Fruit fly (Drosophila melanogaster) whole organism, embryonic: ENCODE results near the gene RpS14a.

Experiments used
- CG10565 ChIP-seq: fragments of 200-800 bp; sonication (Bioruptor generic); optimal IDR thresholded peaks from 3 replicates; lab custom pipeline; 2016; ENCODE audit warnings: missing biosample characterization, mild to moderate bottlenecking, missing genetic modification characterization
- CG12391 ChIP-seq: fragments of 200-800 bp; sonication (Bioruptor generic); optimal IDR thresholded peaks from 3 replicates; lab custom pipeline; 2018; ENCODE audit warnings: missing biosample characterization, mild to moderate bottlenecking, missing genetic modification characterization, moderate library complexity
- CG16813 ChIP-seq: fragments of 200-800 bp; sonication (Bioruptor generic); IDR thresholded peaks from 3 replicates; pipeline ENCODE4 v1.3.6; 2022; ENCODE audit warnings: missing biosample characterization, missing genetic modification characterization; ENCODE audit not compliant: partially characterized antibody
- CG17802 ChIP-seq: fragments of 200-800 bp; sonication (Bioruptor generic); optimal IDR thresholded peaks from 2 replicates; lab custom pipeline; 2018; ENCODE audit warnings: missing biosample characterization, mild to moderate bottlenecking, missing genetic modification characterization, moderate library complexity
- CG18619 ChIP-seq: fragments of 200-800 bp; sonication (Bioruptor generic); optimal IDR thresholded peaks from 3 replicates; lab custom pipeline; 2017; ENCODE audit warnings: missing biosample characterization, mild to moderate bottlenecking, missing genetic modification characterization
- CG2116 ChIP-seq: fragments of 200-800 bp; sonication (Bioruptor generic); optimal IDR thresholded peaks from 3 replicates; lab custom pipeline; 2018; ENCODE audit warnings: missing biosample characterization, mild to moderate bottlenecking, missing genetic modification characterization
- CG32532 ChIP-seq: fragments of 200-800 bp; sonication (Bioruptor generic); IDR thresholded peaks from 2 replicates; pipeline ENCODE4 v1.3.6; 2022; ENCODE audit warnings: missing biosample characterization, missing genetic modification characterization
- CG3726 ChIP-seq: fragments of 200-800 bp; sonication (Bioruptor generic); IDR thresholded peaks from 3 replicates; pipeline ENCODE4, ENCODE4 v1.3.6; 2022; ENCODE audit warnings: missing biosample characterization, missing genetic modification characterization
- CG3847 ChIP-seq: fragments of 200-800 bp; sonication (Bioruptor generic); IDR thresholded peaks from 2 replicates; pipeline ENCODE4 v1.3.6; 2022; ENCODE audit warnings: missing biosample characterization, missing genetic modification characterization
- CG42726 ChIP-seq: fragments of 200-800 bp; sonication (Bioruptor generic); IDR thresholded peaks from 2 replicates; pipeline ENCODE4 v1.3.6; 2022; ENCODE audit warnings: missing biosample characterization, missing genetic modification characterization; ENCODE audit not compliant: partially characterized antibody
- CG6683 ChIP-seq: fragments of 200-800 bp; sonication (Bioruptor generic); optimal IDR thresholded peaks from 2 replicates; lab custom pipeline; 2017; ENCODE audit warnings: missing biosample characterization, mild to moderate bottlenecking, missing genetic modification characterization, missing genetic modification reagents
- CG7357 ChIP-seq: fragments of 200-800 bp; sonication (Bioruptor generic); IDR thresholded peaks from 3 replicates; pipeline ENCODE4 v1.3.6; 2022; ENCODE audit warnings: missing biosample characterization, missing genetic modification characterization
- CG8281 ChIP-seq: fragments of 200-800 bp; sonication (Bioruptor generic); optimal IDR thresholded peaks from 2 replicates; lab custom pipeline; 2018; ENCODE audit warnings: missing biosample characterization, mild to moderate bottlenecking, missing genetic modification characterization, moderate library complexity
- CG8478 ChIP-seq: fragments of >200 bp; optimal IDR thresholded peaks from 2 replicates; lab custom pipeline; 2018
- CG9727 ChIP-seq: fragments of 200-800 bp; sonication (Bioruptor generic); optimal IDR thresholded peaks from 3 replicates; lab custom pipeline; 2017; ENCODE audit warnings: missing biosample characterization, mild to moderate bottlenecking, missing genetic modification characterization
- CG9817 ChIP-seq: fragments of 200-800 bp; sonication (Bioruptor generic); optimal IDR thresholded peaks from 2 replicates; lab custom pipeline; 2018; ENCODE audit warnings: missing biosample characterization, mild to moderate bottlenecking, missing genetic modification characterization, moderate library complexity
- Chrac-16 ChIP-seq: fragments of 200-800 bp; sonication (Bioruptor generic); optimal IDR thresholded peaks from 3 replicates; lab custom pipeline; 2016; ENCODE audit warnings: missing biosample characterization, missing genetic modification characterization
- Dbx ChIP-seq: fragments of 200-800 bp; sonication (Bioruptor generic); IDR thresholded peaks from 3 replicates; pipeline ENCODE4 v1.3.6; 2022; ENCODE audit warnings: missing biosample characterization, missing genetic modification characterization
- Doc3 ChIP-seq: fragments of 200-800 bp; sonication (Bioruptor generic); IDR thresholded peaks from 3 replicates; pipeline ENCODE4 v1.3.6; 2022; ENCODE audit warnings: missing biosample characterization, missing genetic modification characterization; ENCODE audit not compliant: partially characterized antibody
- Dp ChIP-seq: fragments of 200-800 bp; sonication (Bioruptor generic); optimal IDR thresholded peaks from 2 replicates; lab custom pipeline; 2018; ENCODE audit warnings: missing biosample characterization, mild to moderate bottlenecking, missing genetic modification characterization, moderate library complexity
- Ets65A ChIP-seq: fragments of 200-800 bp; sonication (Bioruptor generic); peaks from one replicate; lab custom pipeline; 2016; ENCODE audit warnings: missing biosample characterization, missing genetic modification characterization
- HHEX ChIP-seq: fragments of 200-800 bp; sonication (Bioruptor generic); optimal IDR thresholded peaks from 3 replicates; lab custom pipeline; 2017; ENCODE audit warnings: missing biosample characterization, mild to moderate bottlenecking, missing genetic modification characterization, missing genetic modification reagents
- Hr51 ChIP-seq, 2 experiments: fragments of 200-800 bp; sonication (Bioruptor generic); optimal IDR thresholded peaks; 2 replicates in 1 of 2; 3 replicates in 1 of 2; lab custom pipeline; 2016 to 2018; ENCODE audit warnings: missing biosample characterization in 2 of 2, missing genetic modification characterization in 2 of 2, mild to moderate bottlenecking in 1 of 2, moderate library complexity in 1 of 2
- NC2β ChIP-seq: fragments of 200-800 bp; sonication (Bioruptor generic); optimal IDR thresholded peaks from 2 replicates; lab custom pipeline; 2016; ENCODE audit warnings: missing biosample characterization, missing genetic modification characterization
- Nf-YB ChIP-seq: fragments of 200-800 bp; sonication (Bioruptor generic); optimal IDR thresholded peaks from 3 replicates; lab custom pipeline; 2019; ENCODE audit warnings: missing biosample characterization, mild to moderate bottlenecking, missing genetic modification characterization, moderate library complexity
- Pdp1 ChIP-seq, 2 experiments: fragments of 200-800 bp; sonication (Bioruptor generic); optimal IDR thresholded peaks; 3 replicates each; lab custom pipeline; 2016; ENCODE audit warnings: missing biosample characterization in 2 of 2, missing genetic modification characterization in 2 of 2, mild to moderate bottlenecking in 1 of 2, moderate library complexity in 1 of 2
- YL-1 ChIP-seq: fragments of 200-800 bp; sonication (Bioruptor generic); optimal IDR thresholded peaks from 3 replicates; lab custom pipeline; 2017; ENCODE audit warnings: missing biosample characterization, mild to moderate bottlenecking, missing genetic modification characterization
- bbx ChIP-seq: fragments of 200-800 bp; sonication (Bioruptor generic); IDR thresholded peaks from 2 replicates; pipeline ENCODE4 v1.3.6; 2022; ENCODE audit warnings: missing biosample characterization, missing genetic modification characterization; ENCODE audit not compliant: partially characterized antibody
- cg ChIP-seq: fragments of 200-800 bp; sonication (Bioruptor generic); optimal IDR thresholded peaks from 3 replicates; lab custom pipeline; 2019; ENCODE audit warnings: missing biosample characterization, mild to moderate bottlenecking, missing genetic modification characterization, moderate library complexity
- ftz-f1 ChIP-seq: fragments of 200-800 bp; sonication (Bioruptor generic); optimal IDR thresholded peaks from 2 replicates; lab custom pipeline; 2016; ENCODE audit warnings: missing biosample characterization, missing genetic modification characterization
- jing ChIP-seq: fragments of 200-800 bp; sonication (Bioruptor generic); optimal IDR thresholded peaks from 2 replicates; lab custom pipeline; 2018; ENCODE audit warnings: missing biosample characterization, mild to moderate bottlenecking, missing genetic modification characterization
- lab ChIP-seq: fragments of 200-800 bp; sonication (Bioruptor generic); optimal IDR thresholded peaks from 3 replicates; lab custom pipeline; 2017; ENCODE audit warnings: missing biosample characterization, missing genetic modification characterization, mild to moderate bottlenecking, moderate library complexity, missing genetic modification reagents
- mld ChIP-seq: fragments of 200-800 bp; sonication (Bioruptor generic); IDR thresholded peaks from 3 replicates; pipeline ENCODE4 v1.3.6; 2022; ENCODE audit warnings: missing biosample characterization, missing genetic modification characterization; ENCODE audit not compliant: partially characterized antibody
- pzg ChIP-seq: fragments of 200-800 bp; sonication (Bioruptor generic); optimal IDR thresholded peaks from 3 replicates; lab custom pipeline; 2018; ENCODE audit warnings: missing biosample characterization, mild to moderate bottlenecking, missing genetic modification characterization, moderate library complexity
- scrt ChIP-seq: fragments of 200-800 bp; sonication (Bioruptor generic); optimal IDR thresholded peaks from 2 replicates; lab custom pipeline; 2018; ENCODE audit warnings: missing biosample characterization, mild to moderate bottlenecking, missing genetic modification characterization, moderate library complexity
- slp2 ChIP-seq: fragments of 200-800 bp; sonication (Bioruptor generic); optimal IDR thresholded peaks from 2 replicates; lab custom pipeline; 2016; ENCODE audit warnings: missing biosample characterization, missing genetic modification characterization
- stc ChIP-seq: fragments of 200-800 bp; sonication (Bioruptor generic); IDR thresholded peaks from 2 replicates; pipeline ENCODE4 v1.3.6; 2022; ENCODE audit warnings: missing biosample characterization, missing genetic modification characterization
- stwl ChIP-seq: fragments of 200-800 bp; sonication (Bioruptor generic); optimal IDR thresholded peaks from 3 replicates; lab custom pipeline; 2018; ENCODE audit warnings: missing biosample characterization, mild to moderate bottlenecking, missing genetic modification characterization, moderate library complexity
- trem ChIP-seq: fragments of 200-800 bp; optimal IDR thresholded peaks from 3 replicates; lab custom pipeline; 2019; ENCODE audit warnings: missing biosample characterization, mild to moderate bottlenecking, missing genetic modification characterization, moderate library complexity

Gene RpS14a

dm6 chrX:7935798-7936572 is 2.4 kb downstream of the RpS14a start, which contains the start of gene Ubr3 (continued):
- no peak for TF ChIP-seq jing (GFP tag; lab: Kevin White, UChicago)
- peak; percentile 64 for TF ChIP-seq bbx (GFP tag; lab: Robert Waterston, UW)
- TF ChIP-seq CG6683: peak; percentile 29
- TF ChIP-seq YL-1 (GFP tag; lab: Kevin White, UChicago): peak; percentile 70
- peak; percentile 30 for TF ChIP-seq Nf-YB (GFP tag; lab: Kevin White, UChicago)
- TF ChIP-seq CG17802: peak; percentile 50
- no peak for TF ChIP-seq CG10565 (GFP tag; lab: Kevin White, UChicago)
- no peak for TF ChIP-seq Chrac-16 (GFP tag; lab: Kevin White, UChicago)
- TF ChIP-seq CG12391: peak; percentile 9
- peak; percentile 47 for TF ChIP-seq lab
- TF ChIP-seq mld (GFP tag; lab: Robert Waterston, UW): peak; percentile 63; the same call in 2 of the 3 replicates
- 0 out of 3 replicates have a peak, but pooled peaks have one; percentile 29 for TF ChIP-seq Dbx
- peak; percentile 68 for TF ChIP-seq stwl (tag; lab: Kevin White, UChicago)
- TF ChIP-seq CG9817 (tag; lab: Kevin White, UChicago): no peak
- TF ChIP-seq Doc3: peak; percentile 54; the same call in 1 of the 3 replicates
- peak; percentile 56 for TF ChIP-seq trem (tag; lab: Kevin White, UChicago)
- TF ChIP-seq slp2: peak; percentile 3
- TF ChIP-seq CG7357: peak; percentile 89
- TF ChIP-seq CG3847 (GFP tag; lab: Robert Waterston, UW): peak; percentile 32
- peak; percentile 82 for TF ChIP-seq CG42726 (GFP tag; lab: Robert Waterston, UW)
- TF ChIP-seq stc (GFP tag; lab: Robert Waterston, UW): no peak
- TF ChIP-seq CG9727 (GFP tag; lab: Kevin White, UChicago): no peak
- peak; percentile 80 for TF ChIP-seq CG16813 (GFP tag; lab: Robert Waterston, UW)
- peak; percentile 95 for TF ChIP-seq CG8478 (lab: Kevin White, UChicago)
- peak; percentile 8 for TF ChIP-seq Dp (GFP tag; lab: Kevin White, UChicago)
- no peak for TF ChIP-seq CG8281 (tag; lab: Kevin White, UChicago)
- peak; percentile 35 for TF ChIP-seq NC2β
- peak; percentile 87 for TF ChIP-seq pzg (GFP tag; lab: Kevin White, UChicago)
- peak; percentile 0 for TF ChIP-seq HHEX
- peak; percentile 80 for TF ChIP-seq Ets65A (GFP tag; lab: Kevin White, UChicago)
- no peak for TF ChIP-seq scrt
- TF ChIP-seq Pdp1 (GFP tag; optimal IDR thresholded peaks at IDR 0.05; lab: Kevin White, UChicago): peak in 1 of 2 experiments; percentile 19
- no peak for TF ChIP-seq CG18619 (GFP tag; lab: Kevin White, UChicago)
- peak; percentile 95 for TF ChIP-seq cg (GFP tag; lab: Kevin White, UChicago)
- TF ChIP-seq CG2116 (GFP tag; lab: Kevin White, UChicago): peak; percentile 94
- TF ChIP-seq Hr51 (GFP tag; optimal IDR thresholded peaks at IDR 0.05; lab: Kevin White, UChicago): no peak
- 0 out of 2 replicates have a peak, but pooled peaks have one; percentile 18 for TF ChIP-seq CG32532 (GFP tag; lab: Robert Waterston, UW)
- no peak for TF ChIP-seq CG3726 (GFP tag; lab: Robert Waterston, UW)
- peak; percentile 7 for TF ChIP-seq ftz-f1 (GFP tag; lab: Kevin White, UChicago)
